Worm (Caenorhabditis elegans) whole organism, early embryonic: ENCODE data around the gene F46F5.15.
"Not testable (repeated sequence)": the region's sequence is repeated elsewhere in the genome, so short reads cannot be mapped to it uniquely, and the experiment has no call there.

Source experiments
- B0310.2 ChIP-seq: sonication (generic microtip); optimal IDR thresholded peaks from 2 replicates; lab custom pipeline; 2016; ENCODE audit warnings: mild to moderate bottlenecking, missing genetic modification characterization, missing compliant biosample characterization
- aly-1 ChIP-seq: sonication (generic microtip); optimal IDR thresholded peaks from 2 replicates; lab custom pipeline; 2016; ENCODE audit warnings: missing genetic modification characterization, missing compliant biosample characterization
- ama-1 ChIP-seq: fragments of 150-350 bp; optimal IDR thresholded peaks from 2 replicates; lab custom pipeline; 2014
- flt-1 ChIP-seq: fragments of 200-800 bp; sonication (Bioruptor generic); IDR thresholded peaks from 2 replicates; pipeline ENCODE4 v1.3.6; 2022; ENCODE audit warnings: missing genetic modification characterization, missing compliant biosample characterization
- scrt-1 ChIP-seq: fragments of 200-800 bp; sonication (Bioruptor generic); IDR thresholded peaks from 2 replicates; pipeline ENCODE4 v1.3.6; 2022; ENCODE audit warnings: missing genetic modification characterization, missing compliant biosample characterization
- tbx-11 ChIP-seq: fragments of 200-800 bp; sonication (Bioruptor generic); IDR thresholded peaks from 2 replicates; pipeline ENCODE4 v1.3.6; 2022; ENCODE audit warnings: missing genetic modification characterization, missing compliant biosample characterization
- tbx-37 ChIP-seq: fragments of 200-800 bp; sonication (Bioruptor generic); conservative IDR thresholded peaks from 2 replicates; pipeline ENCODE4 v1.3.6; 2022; ENCODE audit warnings: missing genetic modification reagents, missing genetic modification characterization, missing compliant biosample characterization

ce11 chrII:822730-823129 is 34.5 kb downstream of the F46F5.15 start, which contains the start of gene msrp-4:
- not testable (repeated sequence) for TF ChIP-seq tbx-11 (GFP tag; lab: Robert Waterston, UW); ama-1; aly-1; tbx-37; flt-1 (GFP tag; lab: Robert Waterston, UW); B0310.2; scrt-1
